Worm (Caenorhabditis elegans) whole organism, midembryonic: ENCODE measurements around the gene M03A8.3.

Experiments used
- T22C8.4 ChIP-seq: fragments of 200-800 bp; sonication (Bioruptor generic); IDR thresholded peaks from 2 replicates; pipeline ENCODE4 v1.3.6; 2022; ENCODE audit warnings: missing genetic modification characterization, missing compliant biosample characterization
- cog-1 ChIP-seq: sonication (generic microtip); optimal IDR thresholded peaks from 2 replicates; lab custom pipeline; 2016; ENCODE audit warnings: missing genetic modification characterization, missing compliant biosample characterization
- flt-1 ChIP-seq: fragments of 200-800 bp; sonication (Bioruptor generic); IDR thresholded peaks from 2 replicates; pipeline ENCODE4 v1.3.6; 2022; ENCODE audit warnings: missing genetic modification characterization, missing compliant biosample characterization
- klf-2 ChIP-seq: fragments of 200-800 bp; sonication (Bioruptor generic); conservative IDR thresholded peaks from 2 replicates; pipeline ENCODE4 v1.3.6; 2022; ENCODE audit warnings: missing genetic modification reagents, missing genetic modification characterization, missing compliant biosample characterization
- med-1 ChIP-seq: sonication (generic microtip); optimal IDR thresholded peaks from 2 replicates; lab custom pipeline; 2017; ENCODE audit warnings: missing genetic modification characterization, mild to moderate bottlenecking, missing compliant biosample characterization, antibody characterized with exemption, missing genetic modification reagents; ENCODE audit not compliant: insufficient read depth
- ref-1 ChIP-seq: fragments of 200-800 bp; sonication (Bioruptor generic); conservative IDR thresholded peaks from 2 replicates; pipeline ENCODE4 v1.3.6; 2022; ENCODE audit warnings: missing genetic modification reagents, missing genetic modification characterization, missing compliant biosample characterization
- tab-1 ChIP-seq: fragments of 200-800 bp; sonication (Bioruptor generic); IDR thresholded peaks from 2 replicates; pipeline ENCODE4 v1.3.6; 2022; ENCODE audit warnings: missing genetic modification characterization, missing compliant biosample characterization
- ztf-23 ChIP-seq: fragments of 200-800 bp; sonication (Bioruptor generic); IDR thresholded peaks from 2 replicates; pipeline ENCODE4 v1.3.6; 2022; ENCODE audit warnings: missing genetic modification reagents, missing genetic modification characterization, missing compliant biosample characterization
- ztf-29 ChIP-seq: fragments of 200-800 bp; sonication (Bioruptor generic); IDR thresholded peaks from 2 replicates; pipeline ENCODE4 v1.3.6; 2022; ENCODE audit warnings: missing genetic modification reagents, missing genetic modification characterization, missing compliant biosample characterization

DNA sequence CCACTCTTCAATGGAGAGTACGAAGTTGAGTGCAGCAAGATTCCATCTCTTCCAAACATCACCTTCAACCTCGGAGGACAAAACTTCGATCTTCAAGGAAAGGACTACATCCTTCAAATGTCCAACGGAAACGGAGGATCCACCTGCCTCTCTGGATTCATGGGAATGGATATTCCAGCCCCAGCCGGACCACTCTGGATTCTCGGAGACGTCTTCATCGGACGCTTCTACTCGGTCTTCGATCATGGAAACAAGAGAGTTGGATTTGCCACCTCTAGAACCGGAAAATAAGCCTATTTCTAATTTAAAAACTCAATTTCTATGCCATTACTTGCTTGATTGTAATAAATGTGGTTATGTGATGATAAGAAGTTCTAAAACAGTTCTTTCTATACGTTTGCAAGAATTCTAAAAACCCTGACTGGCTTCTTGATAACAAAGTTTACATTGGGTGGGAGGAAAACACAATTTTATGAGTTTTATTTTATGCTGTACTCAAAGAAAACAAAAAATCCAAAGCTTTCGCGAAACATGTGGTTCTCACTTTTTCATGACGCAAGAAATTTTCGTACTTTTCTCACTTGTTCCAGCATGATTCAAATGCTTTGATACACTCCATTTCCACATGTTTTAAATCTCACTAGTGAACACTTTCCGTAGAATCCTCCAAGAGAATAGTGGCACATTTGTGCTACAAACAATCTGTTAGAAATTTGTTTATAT, 7.4 kb upstream of the M03A8.3 start:
- TF ChIP-seq cog-1 (tag; lab: Kevin White, UChicago) (no peak), ref-1 (GFP tag; lab: Robert Waterston, UW) (no peak), med-1 (no peak), flt-1 (GFP tag; lab: Robert Waterston, UW) (no peak), T22C8.4 (GFP tag; lab: Robert Waterston, UW) (no peak), ztf-29 (GFP tag; lab: Robert Waterston, UW) (no peak), klf-2 (no peak), tab-1 (GFP tag; lab: Robert Waterston, UW) (no peak), ztf-23 (no peak)
